Fruit fly (Drosophila melanogaster) S2 (cell line): ENCODE measurements around the gene dj-1beta.

ENCODE experiments used
- CG8478 ChIP-seq: fragments of >200 bp; optimal IDR thresholded peaks from 2 replicates; lab custom pipeline; 2018
- CTCF ChIP-seq, 2 experiments: fragments of >200 bp; optimal IDR thresholded peaks; 2 replicates each; lab custom pipeline; 2018

Gene dj-1beta

DNA sequence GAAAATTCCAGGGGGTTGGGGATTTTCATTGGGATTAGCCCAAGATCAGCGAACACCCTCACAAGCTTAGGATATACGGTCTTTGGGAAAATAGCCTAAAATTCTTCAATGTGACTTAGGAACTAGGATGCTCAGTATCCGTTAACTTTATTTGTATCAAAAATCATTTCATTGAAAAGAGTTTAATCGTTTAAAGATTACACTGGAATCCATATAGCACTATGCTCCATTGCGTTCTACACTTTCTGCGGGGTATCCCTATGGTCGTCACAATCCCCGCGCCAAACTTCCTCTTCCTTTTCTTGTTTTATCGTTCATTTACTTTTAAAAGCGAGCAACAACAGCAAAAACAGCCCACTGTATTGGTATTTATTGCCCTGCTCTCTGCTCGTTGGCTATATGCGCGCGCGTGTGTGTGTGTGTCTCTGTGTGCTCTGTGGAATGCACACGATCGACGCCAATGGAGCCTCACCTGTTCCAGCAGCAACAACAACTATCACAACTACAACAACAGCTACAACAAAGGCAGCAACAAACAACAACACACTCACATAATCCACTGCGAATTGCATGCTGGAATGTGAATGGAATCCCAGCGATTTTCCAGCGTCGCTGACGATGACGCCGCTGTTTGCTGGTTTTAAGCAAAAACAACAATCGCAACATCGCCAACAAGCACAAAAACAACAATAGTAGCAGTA, 3.0 kb upstream of the dj-1beta start:
- TF ChIP-seq CTCF (optimal IDR thresholded peaks at IDR 0.05; lab: Kevin White, UChicago) = no peak

dm6 chr3R:30805196-30805595, 1.7 kb upstream of the dj-1beta start:
- no peak for TF ChIP-seq CTCF (optimal IDR thresholded peaks at IDR 0.05; lab: Kevin White, UChicago)
- no peak for TF ChIP-seq CG8478 (lab: Kevin White, UChicago)

DNA sequence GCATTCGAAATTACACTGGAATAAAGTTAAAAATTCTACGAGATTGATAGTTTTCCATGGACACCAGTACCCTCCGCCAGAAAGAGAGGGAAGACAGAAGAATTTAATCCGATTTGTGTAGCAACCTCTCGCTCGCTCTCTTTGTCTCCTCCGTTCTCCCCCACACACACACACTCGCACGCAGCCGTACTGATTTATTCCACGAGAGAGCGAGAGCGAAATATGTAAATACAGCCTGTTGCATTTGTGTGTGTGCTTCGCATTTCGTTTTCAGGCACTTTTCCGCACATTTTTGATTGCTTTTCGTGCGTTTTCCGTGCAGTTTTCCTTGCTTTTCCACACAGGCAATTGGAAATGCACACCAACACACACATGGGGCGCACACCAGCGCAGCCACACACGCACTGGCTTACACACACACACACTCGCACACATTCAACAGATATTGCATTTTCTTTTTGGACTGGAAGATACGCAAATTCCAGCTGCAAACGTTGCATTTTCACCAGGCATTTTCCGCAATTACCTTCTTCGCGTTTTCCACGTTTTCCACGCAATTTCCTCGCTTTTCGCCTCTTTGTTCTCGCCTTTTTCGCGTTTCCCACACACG, 1.1 kb upstream of the dj-1beta start:
- TF ChIP-seq CG8478 (lab: Kevin White, UChicago) = no peak
- no peak for TF ChIP-seq CTCF (optimal IDR thresholded peaks at IDR 0.05; lab: Kevin White, UChicago)

DNA sequence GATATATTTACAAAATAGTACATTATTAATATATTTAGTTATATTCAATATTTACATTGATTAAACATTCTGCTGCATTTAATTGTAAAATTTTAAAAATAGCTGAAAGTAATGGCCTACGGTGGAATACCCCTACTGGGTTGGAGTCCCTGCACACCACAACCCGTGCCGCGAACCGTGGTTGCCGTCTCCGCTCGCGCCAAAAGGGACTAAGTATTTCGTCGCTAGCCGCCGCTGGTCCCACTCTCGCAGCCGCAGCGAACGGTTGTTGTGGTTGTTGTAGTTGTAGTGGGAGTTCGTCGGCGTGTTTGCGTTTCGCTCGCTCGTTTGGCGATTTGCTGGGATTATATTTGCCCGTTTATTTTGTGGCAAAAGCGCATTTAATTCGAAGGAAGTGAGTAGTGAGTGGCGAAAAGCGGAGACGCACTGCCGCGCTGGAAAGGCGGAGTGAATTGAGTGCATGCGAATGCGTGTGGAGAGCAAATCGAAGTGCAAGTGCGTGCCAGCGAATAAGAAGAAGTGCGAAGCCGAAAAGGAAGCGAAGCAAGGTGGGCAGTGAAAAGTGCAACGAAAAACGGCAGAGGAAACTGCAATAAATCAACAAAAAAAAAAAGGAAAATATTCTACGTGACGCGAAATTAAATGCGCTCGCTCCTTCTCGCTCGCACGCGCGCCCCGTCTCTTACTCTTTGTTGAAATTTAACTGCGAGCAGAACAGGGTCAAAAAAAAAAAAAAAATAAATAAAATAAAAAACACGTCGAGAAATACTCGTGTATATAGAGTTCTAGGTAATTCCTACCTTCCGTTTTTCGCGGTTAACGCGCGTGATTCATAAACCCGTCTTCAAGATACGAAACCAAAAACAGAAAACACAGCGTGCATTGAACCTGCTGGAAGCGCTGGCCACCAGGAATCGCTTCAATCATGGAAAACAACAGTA, 1.7 kb downstream of the dj-1beta start, which contains the start of gene cindr:
TSS of gene cindr (plus strand) at position 272 of the 941 bp plus-strand sequence.
- TF ChIP-seq CTCF (optimal IDR thresholded peaks at IDR 0.05; lab: Kevin White, UChicago) (peak; percentile 62 to 69), CG8478 (lab: Kevin White, UChicago) (no peak)

dm6 chr3R:30809287-30809933, 2.5 kb downstream of the dj-1beta start:
- TF ChIP-seq CG8478 (lab: Kevin White, UChicago) = no peak
- TF ChIP-seq CTCF (optimal IDR thresholded peaks at IDR 0.05; lab: Kevin White, UChicago) = no peak

DNA sequence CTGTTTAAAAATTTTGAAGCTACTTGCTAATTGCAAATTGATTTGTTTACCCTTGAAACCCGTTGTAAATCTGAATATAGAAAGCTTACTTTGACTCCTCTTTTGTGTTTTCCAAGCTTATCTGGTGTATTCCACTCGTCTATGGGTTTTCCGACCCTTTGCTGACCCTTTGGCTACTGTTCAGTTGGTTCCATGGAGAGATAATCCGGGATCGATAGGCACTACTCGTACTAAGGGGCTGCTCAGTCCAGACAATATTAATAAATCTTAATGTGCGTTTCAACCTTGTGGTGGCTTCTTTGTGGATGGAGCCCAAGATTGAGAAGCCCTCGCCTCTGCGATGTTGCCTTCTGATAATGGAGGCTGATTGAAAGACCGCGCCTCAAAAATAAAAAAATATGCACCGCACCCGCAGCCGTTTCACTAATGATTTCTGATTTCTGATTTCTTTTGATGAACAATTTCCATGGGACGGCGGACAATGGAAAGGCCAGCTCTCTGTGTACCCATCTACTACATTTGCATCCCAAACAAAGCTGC, 3.4 kb downstream of the dj-1beta start:
- TF ChIP-seq CTCF (optimal IDR thresholded peaks at IDR 0.05; lab: Kevin White, UChicago) (no peak), CG8478 (lab: Kevin White, UChicago) (no peak)

DNA sequence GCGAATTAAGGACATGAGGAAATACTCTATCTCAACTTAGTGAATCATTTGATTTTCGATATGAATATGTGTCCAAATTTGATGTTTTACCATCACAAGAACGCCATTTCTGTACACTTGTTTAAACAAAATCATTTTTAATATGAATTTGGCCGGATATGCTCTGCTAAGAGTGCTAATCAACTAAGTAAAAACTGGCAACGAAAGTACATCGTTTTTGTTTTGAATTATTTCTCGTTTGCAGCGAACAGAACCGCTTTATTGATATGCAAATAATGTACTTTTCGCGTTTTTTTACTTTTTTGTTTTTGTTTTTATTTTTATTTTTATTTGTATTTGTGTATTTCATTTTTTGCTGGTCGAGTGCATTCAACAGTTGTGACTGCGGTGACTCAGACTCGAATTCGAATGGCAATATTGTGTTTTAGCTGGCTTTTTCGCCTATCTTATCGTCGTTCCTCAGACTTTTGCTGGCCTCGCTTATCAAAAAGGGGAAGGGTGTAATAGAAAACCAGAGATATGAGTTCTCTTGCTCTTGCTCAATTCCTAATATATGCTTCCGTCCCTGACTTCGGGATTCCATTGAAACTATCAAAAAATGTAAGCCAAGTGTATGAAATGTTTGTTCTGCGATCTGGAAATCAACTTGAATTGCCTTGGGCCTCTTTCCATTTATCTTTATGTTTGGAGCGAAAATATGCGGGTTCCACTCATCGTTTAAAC, 4.5 kb downstream of the dj-1beta start:
- no peak for TF ChIP-seq CG8478 (lab: Kevin White, UChicago)

DNA sequence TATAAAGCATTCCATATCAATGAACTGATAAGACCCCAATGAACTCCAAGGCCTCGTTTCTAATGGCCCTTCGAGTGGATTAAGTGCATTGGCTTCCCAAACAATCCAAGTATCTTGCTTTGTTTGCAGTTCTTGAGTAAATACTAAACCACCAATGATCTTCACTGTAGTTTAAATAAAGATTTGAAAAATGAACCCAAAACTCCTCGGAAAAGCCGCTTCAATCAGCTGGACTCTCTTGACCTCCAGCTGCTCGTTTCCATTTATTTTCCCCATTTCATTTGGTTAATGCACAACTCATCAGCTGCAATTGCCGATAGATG, 5.1 kb downstream of the dj-1beta start:
- TF ChIP-seq CG8478 (lab: Kevin White, UChicago) = no peak
- no peak for TF ChIP-seq CTCF (optimal IDR thresholded peaks at IDR 0.05; lab: Kevin White, UChicago)

DNA sequence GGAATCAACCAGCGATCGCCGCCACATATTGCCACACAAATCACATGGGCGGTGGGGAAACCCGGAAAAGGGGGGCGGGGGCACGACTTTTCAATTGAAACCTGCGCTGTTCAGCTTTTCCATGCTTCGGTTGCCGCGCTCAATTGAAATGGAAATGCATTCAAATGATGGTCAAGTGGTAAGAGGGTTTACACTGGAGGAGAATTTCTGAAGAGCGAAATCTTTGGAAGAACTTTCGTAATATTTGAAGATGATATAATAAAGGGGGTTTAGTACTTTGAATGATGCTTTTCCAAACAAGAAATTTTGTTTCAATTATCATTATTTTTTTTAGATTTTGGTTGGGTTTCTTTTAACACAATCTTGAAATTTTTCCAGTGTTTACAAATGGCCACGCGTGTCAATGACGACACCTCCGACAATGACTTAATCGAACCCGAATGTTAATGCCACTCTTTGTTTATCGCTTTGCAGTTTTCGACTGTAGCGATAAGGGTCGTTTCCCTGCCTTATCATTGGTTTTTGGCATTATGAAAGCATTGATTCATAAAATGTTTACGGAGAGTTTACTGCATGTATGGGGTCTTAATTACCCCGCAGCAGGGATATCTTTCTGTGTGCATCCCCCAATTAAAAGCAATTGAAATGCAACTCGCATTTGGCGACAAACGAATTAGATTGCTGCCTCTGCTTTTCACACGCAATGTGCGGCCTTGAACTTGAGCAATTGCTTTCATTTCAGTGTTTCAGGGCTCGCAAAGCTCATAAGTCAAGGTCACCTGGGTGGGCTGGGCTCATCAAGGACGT, 5.7 kb downstream of the dj-1beta start:
- TF ChIP-seq CTCF (optimal IDR thresholded peaks at IDR 0.05; lab: Kevin White, UChicago) = no peak
- TF ChIP-seq CG8478 (lab: Kevin White, UChicago) = no peak

dm6 chr3R:30813903-30814339, 7.0 kb downstream of the dj-1beta start:
- TF ChIP-seq CTCF (optimal IDR thresholded peaks at IDR 0.05; lab: Kevin White, UChicago) (no peak), CG8478 (lab: Kevin White, UChicago) (no peak)

DNA sequence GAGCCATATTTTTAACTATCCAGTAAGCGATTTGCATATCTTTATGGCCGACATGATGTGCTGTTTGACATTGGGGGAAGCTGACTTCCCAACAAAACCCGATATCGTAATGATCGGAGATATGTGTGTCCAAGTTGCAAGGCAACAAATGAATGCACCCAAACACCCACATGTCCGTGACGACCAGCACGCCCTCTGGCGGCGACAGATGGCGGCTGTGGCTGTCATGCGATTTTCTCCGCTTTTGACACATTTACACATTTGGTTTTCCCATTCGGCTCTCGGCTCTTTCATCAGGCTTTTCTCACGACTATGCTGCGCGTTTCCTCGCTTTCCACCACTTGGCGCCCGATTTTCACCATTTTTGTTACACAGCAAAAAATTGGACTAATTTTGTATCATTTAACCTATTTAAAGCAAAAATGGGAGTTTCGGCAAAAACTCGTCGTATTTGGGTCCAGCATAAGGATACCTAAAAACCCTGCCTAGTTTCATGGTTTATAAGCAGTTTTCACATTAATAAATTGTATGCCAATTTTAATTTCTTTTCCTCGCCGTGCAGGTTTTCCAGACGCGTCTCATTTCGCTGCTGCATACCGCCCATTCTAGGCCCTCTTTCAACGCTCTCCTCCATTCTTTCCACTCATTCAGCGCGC, 7.8 kb downstream of the dj-1beta start:
- no peak for TF ChIP-seq CG8478 (lab: Kevin White, UChicago)
- peak; percentile 86 to 94 for TF ChIP-seq CTCF (optimal IDR thresholded peaks at IDR 0.05; lab: Kevin White, UChicago)

DNA sequence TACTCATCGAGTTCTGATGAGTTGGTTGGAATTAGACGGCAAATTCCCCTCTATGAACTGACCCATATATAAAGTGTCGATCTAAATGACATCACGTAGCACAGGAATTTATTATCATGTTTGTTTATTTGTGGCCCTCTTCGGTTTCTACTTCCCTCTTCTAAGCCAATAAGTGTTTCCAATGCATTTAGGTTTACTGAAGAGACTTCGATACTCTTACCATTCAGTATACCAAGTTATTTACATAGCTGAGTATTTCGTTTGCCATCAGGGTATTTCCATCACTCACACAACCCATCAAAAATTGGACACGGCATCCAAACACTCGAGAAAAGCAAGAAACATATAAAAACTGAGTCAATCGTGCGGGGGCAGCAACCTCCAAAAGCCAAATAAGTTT, 9.3 kb downstream of the dj-1beta start:
- TF ChIP-seq CG8478 (lab: Kevin White, UChicago) (no peak), CTCF (optimal IDR thresholded peaks at IDR 0.05; lab: Kevin White, UChicago) (no peak)
